Fruit fly (Drosophila melanogaster) whole organism, embryonic: ENCODE results near the gene Pmm2.
A peak's percentile ranks its signal among the peaks of the same experiment; 100 is the strongest.

Experiments used
- CG10274 ChIP-seq: fragments of 200-800 bp; sonication (Bioruptor generic); optimal IDR thresholded peaks from 3 replicates; lab custom pipeline; 2017; ENCODE audit warnings: missing biosample characterization, mild to moderate bottlenecking, missing genetic modification characterization
- CG11085 ChIP-seq: fragments of 200-800 bp; sonication (Bioruptor generic); IDR thresholded peaks from 2 replicates; pipeline ENCODE4 v1.3.6; 2022; ENCODE audit warnings: missing biosample characterization, missing genetic modification characterization
- CG14667 ChIP-seq: fragments of 200-800 bp; sonication (Bioruptor generic); IDR thresholded peaks from 2 replicates; pipeline ENCODE4 v1.3.6; 2022; ENCODE audit warnings: missing biosample characterization, missing genetic modification characterization
- CG14965 ChIP-seq: fragments of 200-800 bp; sonication (Bioruptor generic); optimal IDR thresholded peaks from 2 replicates; lab custom pipeline; 2016; ENCODE audit warnings: missing biosample characterization, missing genetic modification characterization, borderline replicate concordance
- CG1529 ChIP-seq: fragments of 200-800 bp; sonication (Bioruptor generic); optimal IDR thresholded peaks from 3 replicates; lab custom pipeline; 2018; ENCODE audit warnings: missing biosample characterization, missing genetic modification characterization
- CG15696 ChIP-seq: fragments of 200-800 bp; sonication (Bioruptor generic); optimal IDR thresholded peaks from 2 replicates; lab custom pipeline; 2019; ENCODE audit warnings: missing biosample characterization, mild to moderate bottlenecking, missing genetic modification characterization, moderate library complexity
- CG17612 ChIP-seq: fragments of 200-800 bp; sonication (Bioruptor generic); IDR thresholded peaks from 2 replicates; pipeline ENCODE4 v1.3.6; 2022; ENCODE audit warnings: missing biosample characterization, missing genetic modification characterization
- CG1792 ChIP-seq: fragments of 200-800 bp; sonication (Bioruptor generic); optimal IDR thresholded peaks from 2 replicates; lab custom pipeline; 2016; ENCODE audit warnings: missing biosample characterization, missing genetic modification characterization
- CG1832 ChIP-seq: fragments of 200-800 bp; sonication (Bioruptor generic); optimal IDR thresholded peaks from 2 replicates; lab custom pipeline; 2017; ENCODE audit warnings: missing biosample characterization, mild to moderate bottlenecking, missing genetic modification characterization, inconsistent platforms
- CG3065 ChIP-seq: fragments of 200-800 bp; sonication (Bioruptor generic); optimal IDR thresholded peaks from 2 replicates; lab custom pipeline; 2016; ENCODE audit warnings: missing biosample characterization, missing genetic modification characterization
- CG32767 ChIP-seq: fragments of 200-800 bp; sonication (Bioruptor generic); IDR thresholded peaks from 2 replicates; pipeline ENCODE4 v1.3.6; 2022; ENCODE audit warnings: missing biosample characterization, missing genetic modification characterization
- CG3281 ChIP-seq: fragments of 200-800 bp; sonication (Bioruptor generic); optimal IDR thresholded peaks from 3 replicates; lab custom pipeline; 2017; ENCODE audit warnings: missing biosample characterization, mild to moderate bottlenecking, missing genetic modification characterization
- CG3995 ChIP-seq: fragments of 200-800 bp; sonication (Bioruptor generic); optimal IDR thresholded peaks from 3 replicates; lab custom pipeline; 2016; ENCODE audit warnings: missing biosample characterization, missing genetic modification characterization
- CG5180 ChIP-seq: fragments of 200-800 bp; sonication (Bioruptor generic); optimal IDR thresholded peaks from 3 replicates; lab custom pipeline; 2017; ENCODE audit warnings: missing biosample characterization, missing genetic modification characterization, mild to moderate bottlenecking, moderate library complexity, missing genetic modification reagents
- CG6765 ChIP-seq: fragments of 200-800 bp; sonication (Bioruptor generic); optimal IDR thresholded peaks from 3 replicates; lab custom pipeline; 2017; ENCODE audit warnings: missing biosample characterization, mild to moderate bottlenecking, missing genetic modification characterization
- CG8765 ChIP-seq: fragments of 200-800 bp; sonication (Bioruptor generic); IDR thresholded peaks from 2 replicates; pipeline ENCODE4 v1.3.6; 2022; ENCODE audit warnings: missing biosample characterization, missing genetic modification characterization
- CG9609 ChIP-seq: fragments of 200-800 bp; sonication (Bioruptor generic); optimal IDR thresholded peaks from 3 replicates; lab custom pipeline; 2016; ENCODE audit warnings: missing biosample characterization, missing genetic modification characterization
- CG9797 ChIP-seq: fragments of 200-800 bp; sonication (Bioruptor generic); optimal IDR thresholded peaks from 3 replicates; lab custom pipeline; 2018; ENCODE audit warnings: missing biosample characterization, mild to moderate bottlenecking, missing genetic modification characterization
- Deaf1 ChIP-seq: fragments of 200-800 bp; optimal IDR thresholded peaks from 3 replicates; lab custom pipeline; 2019; ENCODE audit warnings: missing biosample characterization, mild to moderate bottlenecking, missing genetic modification characterization, moderate library complexity
- Eip74EF ChIP-seq, 2 experiments: fragments of 200-800 bp in 1 of 2; fragments of >200 bp in 1 of 2; sonication (Bioruptor generic) in 1 of 2; optimal IDR thresholded peaks; 2 replicates each; lab custom pipeline; 2017 to 2019; ENCODE audit warnings: missing biosample characterization in 2 of 2, missing genetic modification characterization in 2 of 2, mild to moderate bottlenecking in 1 of 2, moderate library complexity in 1 of 2
- GATAe ChIP-seq: fragments of 200-800 bp; sonication (Bioruptor generic); conservative IDR thresholded peaks from 2 replicates; pipeline ENCODE4 v1.3.6; 2022; ENCODE audit warnings: missing biosample characterization, missing genetic modification characterization
- H2.0 ChIP-seq: fragments of 200-800 bp; sonication (Bioruptor generic); IDR thresholded peaks from 2 replicates; pipeline ENCODE4 v1.3.6; 2022; ENCODE audit warnings: missing biosample characterization, missing genetic modification characterization
- HLH54F ChIP-seq: fragments of 200-800 bp; sonication (Bioruptor generic); optimal IDR thresholded peaks from 3 replicates; lab custom pipeline; 2016; ENCODE audit warnings: missing biosample characterization, missing genetic modification characterization
- Hmx ChIP-seq: fragments of 200-800 bp; sonication (Bioruptor generic); optimal IDR thresholded peaks from 2 replicates; lab custom pipeline; 2016; ENCODE audit warnings: missing biosample characterization, missing genetic modification characterization
- Mrtf ChIP-seq: fragments of 200-800 bp; sonication (Bioruptor generic); IDR thresholded peaks from 3 replicates; pipeline ENCODE4 v1.3.6; 2022; ENCODE audit warnings: missing biosample characterization, missing genetic modification characterization
- Nf-YC ChIP-seq: fragments of 200-800 bp; optimal IDR thresholded peaks from 3 replicates; lab custom pipeline; 2019; ENCODE audit warnings: missing biosample characterization, mild to moderate bottlenecking, missing genetic modification characterization, moderate library complexity
- TFAM ChIP-seq: fragments of 200-800 bp; sonication (Bioruptor generic); optimal IDR thresholded peaks from 2 replicates; lab custom pipeline; 2017; ENCODE audit warnings: missing biosample characterization, missing genetic modification characterization, inconsistent platforms
- aop ChIP-seq: fragments of 200-800 bp; sonication (Bioruptor generic); IDR thresholded peaks from 2 replicates; pipeline ENCODE4 v1.3.6; 2022; ENCODE audit warnings: missing biosample characterization, missing genetic modification characterization
- chinmo ChIP-seq: fragments of 200-800 bp; sonication (Bioruptor generic); IDR thresholded peaks from 4 replicates; pipeline ENCODE4 v1.3.6; 2022; ENCODE audit warnings: missing biosample characterization, missing genetic modification characterization; ENCODE audit not compliant: partially characterized antibody
- chm ChIP-seq: fragments of 200-800 bp; sonication (Bioruptor generic); IDR thresholded peaks from 2 replicates; pipeline ENCODE4 v1.3.6; 2022; ENCODE audit warnings: missing biosample characterization, missing genetic modification characterization
- cwo ChIP-seq: fragments of 200-800 bp; sonication (Bioruptor generic); optimal IDR thresholded peaks from 3 replicates; lab custom pipeline; 2017; ENCODE audit warnings: missing biosample characterization, missing genetic modification characterization, mild to moderate bottlenecking, moderate library complexity, missing genetic modification reagents
- dmrt11E ChIP-seq: fragments of 200-800 bp; sonication (Bioruptor generic); optimal IDR thresholded peaks from 3 replicates; lab custom pipeline; 2018; ENCODE audit warnings: missing biosample characterization, mild to moderate bottlenecking, missing genetic modification characterization, moderate library complexity
- dpn ChIP-seq, 2 experiments: fragments of 200-800 bp; sonication (Bioruptor generic); optimal IDR thresholded peaks; 3 replicates each; lab custom pipeline; 2016; ENCODE audit warnings: missing biosample characterization in 2 of 2, missing genetic modification characterization in 2 of 2
- fd96Cb ChIP-seq: fragments of 200-800 bp; sonication (Bioruptor generic); optimal IDR thresholded peaks from 2 replicates; lab custom pipeline; 2018; ENCODE audit warnings: missing biosample characterization, mild to moderate bottlenecking, missing genetic modification characterization, moderate library complexity
- gem ChIP-seq: fragments of 200-800 bp; sonication (Bioruptor generic); optimal IDR thresholded peaks from 2 replicates; lab custom pipeline; 2019; ENCODE audit warnings: missing biosample characterization, mild to moderate bottlenecking, missing genetic modification characterization, moderate library complexity
- kay ChIP-seq: fragments of 200-800 bp; sonication (Bioruptor generic); optimal IDR thresholded peaks from 2 replicates; lab custom pipeline; 2016; ENCODE audit warnings: missing biosample characterization, missing genetic modification characterization
- lmd ChIP-seq: fragments of 200-800 bp; sonication (Bioruptor generic); IDR thresholded peaks from 2 replicates; pipeline ENCODE4 v1.3.6; 2022; ENCODE audit warnings: missing biosample characterization, missing genetic modification characterization
- nau ChIP-seq: fragments of 200-800 bp; sonication (Bioruptor generic); optimal IDR thresholded peaks from 3 replicates; lab custom pipeline; 2017; ENCODE audit warnings: missing biosample characterization, mild to moderate bottlenecking, missing genetic modification characterization, missing genetic modification reagents
- pita ChIP-seq: fragments of 200-800 bp; sonication (Bioruptor generic); optimal IDR thresholded peaks from 2 replicates; lab custom pipeline; 2017; ENCODE audit warnings: missing biosample characterization, mild to moderate bottlenecking, missing genetic modification characterization
- pros ChIP-seq: fragments of 200-800 bp; sonication (Bioruptor generic); optimal IDR thresholded peaks from 3 replicates; lab custom pipeline; 2019; ENCODE audit warnings: missing biosample characterization, mild to moderate bottlenecking, missing genetic modification characterization, moderate library complexity
- tap ChIP-seq: fragments of 200-800 bp; optimal IDR thresholded peaks from 3 replicates; lab custom pipeline; 2019; ENCODE audit warnings: missing biosample characterization, mild to moderate bottlenecking, missing genetic modification characterization, moderate library complexity
- toy ChIP-seq: fragments of 200-800 bp; sonication (Bioruptor generic); IDR thresholded peaks from 2 replicates; pipeline ENCODE4 v1.3.6; 2022; ENCODE audit warnings: missing biosample characterization, missing genetic modification characterization
- trh ChIP-seq: fragments of 200-800 bp; sonication (Bioruptor generic); optimal IDR thresholded peaks from 2 replicates; lab custom pipeline; 2016; ENCODE audit warnings: missing biosample characterization, missing genetic modification characterization
- z ChIP-seq: fragments of 200-800 bp; sonication (Bioruptor generic); IDR thresholded peaks from 3 replicates; pipeline ENCODE4 v1.3.6; 2022; ENCODE audit warnings: missing biosample characterization, missing genetic modification characterization

Pmm2 gene

DNA sequence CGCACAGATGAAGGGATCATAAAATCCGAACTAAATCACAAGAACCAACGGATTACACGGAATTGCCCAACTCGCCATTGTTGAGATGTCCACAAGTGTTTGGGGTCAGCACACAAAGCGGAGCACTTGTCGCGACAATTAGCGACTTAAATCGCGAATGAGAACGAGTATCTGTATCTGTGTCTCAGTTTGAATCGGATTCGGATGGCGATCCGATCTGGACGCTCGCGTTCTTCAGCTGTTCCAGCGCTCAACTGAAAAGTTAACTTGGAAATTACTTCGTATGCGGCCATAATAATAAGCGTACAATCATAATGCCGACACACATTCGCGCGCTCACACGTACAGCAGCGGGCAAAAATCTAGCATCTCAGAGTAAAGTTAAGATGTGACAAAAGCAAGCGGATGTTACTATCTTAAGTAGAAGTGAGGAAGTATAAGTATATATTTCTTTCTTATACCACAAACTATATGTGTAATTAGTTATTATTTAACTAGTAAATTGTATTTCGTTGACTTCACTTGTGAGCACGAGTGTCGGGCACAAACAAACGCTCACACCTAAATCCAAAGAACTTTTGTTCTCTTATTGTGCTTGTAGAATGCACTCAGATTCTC is 43.9 kb upstream of the Pmm2 start, which contains the start of gene CG10660 (continued):
- TF ChIP-seq Eip74EF (GFP tag; optimal IDR thresholded peaks at IDR 0.05; lab: Kevin White, UChicago), result peak in 1 of 2 experiments; percentile 87
- peak; percentile 36 for TF ChIP-seq CG6765 (GFP tag; lab: Kevin White, UChicago)
- TF ChIP-seq z (GFP tag; lab: Robert Waterston, UW), result peak; percentile 73
- peak; percentile 60; the same call in 1 of the 2 replicates for TF ChIP-seq CG11085 (GFP tag; lab: Robert Waterston, UW)
- TF ChIP-seq CG15696 (tag; lab: Kevin White, UChicago), result peak; percentile 12
- TF ChIP-seq CG3995 (GFP tag; lab: Kevin White, UChicago), result peak; percentile 31
- peak; percentile 61 for TF ChIP-seq trh (GFP tag; lab: Kevin White, UChicago)
- no peak for TF ChIP-seq CG14965 (GFP tag; lab: Kevin White, UChicago)
- peak; percentile 75 for TF ChIP-seq cwo (GFP tag; lab: Kevin White, UChicago)
- TF ChIP-seq H2.0 (GFP tag; lab: Robert Waterston, UW), result peak; percentile 82
- peak; percentile 12 for TF ChIP-seq CG10274 (GFP tag; lab: Kevin White, UChicago)
- TF ChIP-seq TFAM (GFP tag; lab: Kevin White, UChicago), result no peak
- peak; percentile 13 for TF ChIP-seq CG9797
- TF ChIP-seq CG8765 (GFP tag; lab: Robert Waterston, UW), result peak; percentile 42; the same call in 1 of the 2 replicates
- peak; percentile 68 for TF ChIP-seq CG5180 (GFP tag; lab: Kevin White, UChicago)
- TF ChIP-seq nau (GFP tag; lab: Kevin White, UChicago), result peak; percentile 87
- TF ChIP-seq CG9609 (GFP tag; lab: Kevin White, UChicago), result peak; percentile 31
- TF ChIP-seq Mrtf (GFP tag; lab: Robert Waterston, UW), result peak; percentile 86
- TF ChIP-seq GATAe, result peak; percentile 33; the same call in 1 of the 2 replicates
- peak; percentile 37 for TF ChIP-seq Nf-YC
- TF ChIP-seq CG3065, result peak; percentile 55
- TF ChIP-seq lmd (GFP tag; lab: Robert Waterston, UW), result peak; percentile 83
- TF ChIP-seq pros (GFP tag; lab: Kevin White, UChicago), result no peak
- peak; percentile 64; the same call in 1 of the 2 replicates for TF ChIP-seq CG17612 (GFP tag; lab: Robert Waterston, UW)
- peak; percentile 80 for TF ChIP-seq Deaf1
- TF ChIP-seq CG32767, result peak; percentile 85
- TF ChIP-seq CG3281 (GFP tag; lab: Kevin White, UChicago), result peak; percentile 80
- TF ChIP-seq HLH54F (GFP tag; lab: Kevin White, UChicago), result peak; percentile 62
- peak; percentile 40 for TF ChIP-seq CG1792 (GFP tag; lab: Kevin White, UChicago)
- TF ChIP-seq pita (GFP tag; lab: Kevin White, UChicago), result no peak
- peak; percentile 91 for TF ChIP-seq fd96Cb (tag; lab: Kevin White, UChicago)
- peak; percentile 94 for TF ChIP-seq gem (tag; lab: Kevin White, UChicago)
- TF ChIP-seq kay (GFP tag; lab: Kevin White, UChicago), result peak; percentile 67
- peak; percentile 91 for TF ChIP-seq chm (GFP tag; lab: Robert Waterston, UW)
- peak; percentile 83 for TF ChIP-seq CG1529
- 0 out of 2 replicates have a peak, but pooled peaks have one; percentile 29 for TF ChIP-seq CG14667 (GFP tag; lab: Robert Waterston, UW)
- TF ChIP-seq dmrt11E (tag; lab: Kevin White, UChicago), result peak; percentile 77
- no peak for TF ChIP-seq chinmo (GFP tag; lab: Robert Waterston, UW)
- TF ChIP-seq dpn (GFP tag; optimal IDR thresholded peaks at IDR 0.05; lab: Kevin White, UChicago), result peak; percentile 72 to 87
- 0 out of 2 replicates have a peak, but pooled peaks have one; percentile 44 for TF ChIP-seq toy
- no peak for TF ChIP-seq CG1832 (GFP tag; lab: Kevin White, UChicago)
- peak; percentile 90 for TF ChIP-seq tap (tag; lab: Kevin White, UChicago)
- TF ChIP-seq aop (GFP tag; lab: Robert Waterston, UW), result 0 out of 2 replicates have a peak, but pooled peaks have one; percentile 39
- TF ChIP-seq Hmx (GFP tag; lab: Kevin White, UChicago), result peak; percentile 1
